Fruit fly (Drosophila melanogaster): Measurements from ENCODE around the gene Tep2.

The Tep2 gene

DNA sequence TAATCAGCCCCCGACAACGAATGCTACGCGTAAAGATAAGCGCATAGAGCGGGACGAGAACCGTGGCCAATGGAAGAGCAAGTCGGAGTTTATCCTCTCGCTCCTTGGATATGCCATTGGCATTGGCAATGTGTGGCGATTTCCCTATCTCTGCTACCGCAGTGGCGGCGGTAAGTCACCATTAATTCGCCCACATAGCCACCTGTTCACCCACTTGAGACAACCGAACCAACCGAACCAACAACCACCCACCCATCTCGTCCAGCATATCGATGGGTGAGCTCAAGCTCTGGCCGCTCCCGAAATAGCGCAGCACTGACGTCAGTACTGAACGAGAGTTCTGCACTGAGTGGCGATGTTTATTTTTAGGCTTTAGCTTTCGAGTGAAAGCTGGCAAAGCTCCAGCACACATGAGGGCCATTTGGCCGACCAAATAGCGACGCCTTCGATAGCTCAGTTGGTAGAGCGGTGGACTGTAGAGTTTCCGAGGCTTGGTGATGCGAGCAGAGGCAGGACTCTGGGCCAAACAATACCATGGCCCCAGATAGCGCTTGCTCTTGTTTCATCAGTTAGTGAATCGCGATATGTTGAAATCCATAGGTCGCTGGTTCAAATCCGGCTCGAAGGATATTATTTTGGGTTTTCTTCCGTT lies 9.8 kb upstream of the Tep2 start:
- TF ChIP-seq Myc (optimal IDR thresholded peaks at IDR 0.05) = no peak

DNA sequence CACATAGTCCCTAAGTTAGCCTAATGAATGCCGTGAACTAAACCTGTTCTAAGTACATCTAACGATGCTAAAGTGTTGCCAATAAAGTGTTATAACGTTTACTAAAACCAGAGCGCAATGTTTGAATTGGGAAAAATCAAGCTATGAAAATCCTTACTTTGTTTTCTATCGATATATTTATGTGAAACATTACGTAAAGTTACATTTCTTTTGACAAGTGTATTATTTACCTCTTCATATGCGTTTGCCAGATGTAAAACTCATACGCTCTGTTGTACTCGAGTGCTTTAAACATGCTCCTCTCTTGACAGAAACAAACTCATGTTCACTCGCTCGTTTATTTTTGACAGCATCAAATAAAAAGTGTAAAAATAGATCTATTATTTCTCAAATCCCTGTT lies 9.2 kb upstream of the Tep2 start, which contains the start of gene Ntl:
Ntl (plus strand) TSS at position 301 of the 400 bp plus-strand sequence.
- TF ChIP-seq Myc (optimal IDR thresholded peaks at IDR 0.05) = no peak
- TF ChIP-seq h (optimal IDR thresholded peaks at IDR 0.05) = no peak
- no peak for TF ChIP-seq psq (optimal IDR thresholded peaks at IDR 0.05)

DNA sequence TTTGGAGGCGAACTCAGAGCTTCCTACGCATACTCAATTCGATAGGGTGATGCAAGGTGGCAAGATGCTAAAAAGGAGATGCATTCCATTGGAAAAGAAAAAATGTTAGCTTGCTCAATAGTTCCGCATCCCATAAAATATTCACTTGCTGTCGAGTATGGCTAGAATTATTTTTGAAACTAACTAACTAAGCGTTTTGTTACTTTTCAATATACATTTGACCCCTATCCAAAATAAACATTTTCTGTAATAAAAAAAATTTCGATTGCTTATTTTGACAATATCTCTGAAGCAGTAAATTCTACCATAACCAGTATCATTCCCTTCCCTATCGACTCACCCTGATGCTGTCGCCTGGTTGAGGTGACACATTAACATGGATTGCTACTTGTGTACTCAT lies 2.1 kb upstream of the Tep2 start:
- TF ChIP-seq Myc (optimal IDR thresholded peaks at IDR 0.05) = no peak
- no peak for TF ChIP-seq psq (optimal IDR thresholded peaks at IDR 0.05)
- TF ChIP-seq Sin3A (optimal IDR thresholded peaks at IDR 0.05) = no peak
- TF ChIP-seq h (optimal IDR thresholded peaks at IDR 0.05) = no peak
- TF ChIP-seq insv (optimal IDR thresholded peaks at IDR 0.05) = no peak
- no peak for TF ChIP-seq ttk (optimal IDR thresholded peaks at IDR 0.05)

DNA sequence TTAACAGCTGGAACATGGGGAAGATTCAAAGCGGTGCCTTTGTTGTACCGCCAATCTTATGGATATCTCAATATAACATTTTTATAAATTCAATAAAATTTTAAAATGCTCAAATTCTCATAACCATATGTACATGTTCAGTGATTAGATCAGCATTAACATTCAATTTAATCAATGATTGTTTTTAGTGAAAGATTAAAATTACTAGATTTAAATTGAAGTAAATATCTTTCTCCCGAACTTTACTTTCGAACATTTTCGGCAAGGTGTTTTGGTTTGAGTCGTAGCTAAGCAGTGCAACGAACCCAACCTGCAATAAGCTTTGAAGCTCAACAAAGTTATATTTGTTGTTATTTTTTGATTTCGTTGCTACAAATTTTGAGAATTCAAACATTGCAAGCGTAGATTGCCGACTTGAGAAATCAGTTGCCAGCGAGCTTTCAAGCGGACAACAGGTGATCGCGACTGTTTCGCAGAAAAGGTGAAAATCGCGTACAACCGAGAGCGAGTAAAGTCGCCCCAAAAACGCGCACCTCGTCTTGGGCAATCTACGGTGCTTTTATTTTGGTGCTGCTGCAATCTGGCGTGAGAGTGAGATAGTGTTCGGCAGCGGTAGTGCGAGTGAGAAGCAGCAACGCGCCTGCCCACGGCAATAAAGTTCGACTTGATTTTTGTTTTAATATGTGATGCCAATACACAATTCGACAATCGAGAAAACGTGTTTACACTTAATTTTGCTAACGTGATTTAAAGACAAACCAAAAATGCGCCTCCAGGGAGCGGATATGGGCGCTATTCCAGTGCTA lies 1.2 kb upstream of the Tep2 start, which contains the start of gene Tep3:
Tep3 (plus strand) TSS at position 423 of the 806 bp plus-strand sequence.
- no peak for TF ChIP-seq Sin3A (optimal IDR thresholded peaks at IDR 0.05)
- TF ChIP-seq insv (optimal IDR thresholded peaks at IDR 0.05) = no peak
- TF ChIP-seq h (optimal IDR thresholded peaks at IDR 0.05) = no peak
- TF ChIP-seq Myc (optimal IDR thresholded peaks at IDR 0.05) = no peak
- no peak for TF ChIP-seq psq (optimal IDR thresholded peaks at IDR 0.05)
- no peak for TF ChIP-seq ttk (optimal IDR thresholded peaks at IDR 0.05)

DNA sequence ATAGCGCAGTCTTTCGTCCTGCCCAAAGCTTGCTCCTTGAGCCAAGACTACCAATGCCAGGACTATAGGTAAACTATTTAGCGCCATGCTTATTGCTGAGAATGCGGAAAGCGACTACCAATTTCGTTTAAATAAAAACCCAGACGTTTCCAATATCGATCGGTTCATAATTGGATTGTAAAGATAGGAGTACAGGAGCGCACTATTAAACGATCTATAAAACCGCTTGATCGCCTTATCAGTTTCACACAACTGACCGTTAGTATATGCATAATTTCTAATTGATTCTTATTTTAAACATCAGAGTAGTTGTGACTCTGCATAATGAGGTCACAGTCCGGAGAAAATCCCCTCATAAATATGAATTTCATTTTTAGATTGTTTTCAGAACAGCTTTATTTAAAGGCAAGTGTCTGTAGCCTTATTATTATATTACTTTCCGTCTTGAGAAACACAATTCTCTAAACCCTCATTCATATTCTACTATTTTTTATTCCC lies 8.8 kb downstream of the Tep2 start, which contains the start of the genes CG7025 and CG43235:
CG7025 (minus strand) TSS at position 101 of the 498 bp plus-strand sequence.
CG43235 (plus strand) TSS at position 448 of the 498 bp plus-strand sequence.
- TF ChIP-seq insv (optimal IDR thresholded peaks at IDR 0.05) (no peak), ttk (optimal IDR thresholded peaks at IDR 0.05) (no peak), Myc (optimal IDR thresholded peaks at IDR 0.05) (no peak), psq (optimal IDR thresholded peaks at IDR 0.05) (no peak), h (optimal IDR thresholded peaks at IDR 0.05) (no peak), Sin3A (optimal IDR thresholded peaks at IDR 0.05) (no peak)

DNA sequence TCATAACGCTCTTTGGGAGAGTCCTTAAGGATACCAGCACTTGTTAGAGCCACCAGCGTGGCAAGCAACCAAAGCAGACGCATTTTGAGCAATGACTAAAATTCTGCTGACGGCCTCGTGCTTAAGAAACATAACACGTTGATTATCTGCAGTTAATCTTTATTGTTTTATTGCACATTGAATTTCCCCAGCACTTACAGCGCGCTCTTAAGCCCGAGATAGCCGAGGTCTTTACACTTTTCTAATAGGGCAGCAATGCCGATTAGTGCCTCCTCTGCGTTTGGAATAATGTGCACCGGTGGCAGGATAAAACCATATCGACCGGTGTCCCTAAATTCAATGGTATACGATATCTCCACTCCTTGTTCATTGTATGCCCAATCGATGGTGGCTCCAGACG lies 10.4 kb downstream of the Tep2 start, which contains the start of gene CG18585:
CG18585 (minus strand) TSS at position 101 of the 400 bp plus-strand sequence.
- TF ChIP-seq Sin3A (optimal IDR thresholded peaks at IDR 0.05) (no peak), psq (optimal IDR thresholded peaks at IDR 0.05) (no peak), h (optimal IDR thresholded peaks at IDR 0.05) (no peak), insv (optimal IDR thresholded peaks at IDR 0.05) (no peak), ttk (optimal IDR thresholded peaks at IDR 0.05) (no peak), Myc (optimal IDR thresholded peaks at IDR 0.05) (no peak)

DNA sequence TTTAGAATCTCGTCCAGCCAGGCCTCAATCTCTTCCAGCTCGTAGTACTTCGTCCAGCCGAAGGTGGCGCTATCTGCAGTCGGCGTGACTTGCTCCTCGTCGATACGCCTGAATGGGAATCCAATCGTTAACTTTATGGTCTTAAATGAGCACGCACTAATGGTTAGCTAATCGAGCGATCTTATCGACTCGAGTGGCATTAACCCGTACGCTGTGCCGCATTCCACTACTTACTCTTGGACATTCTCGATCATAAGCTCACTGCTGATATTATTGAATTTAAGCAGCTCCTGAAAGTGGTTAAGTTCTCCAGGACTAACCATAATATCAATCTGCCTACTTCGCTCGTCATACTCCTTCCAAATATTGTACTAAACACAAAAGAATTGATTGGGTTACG lies 11.0 kb downstream of the Tep2 start:
- TF ChIP-seq ttk (optimal IDR thresholded peaks at IDR 0.05) (no peak), psq (optimal IDR thresholded peaks at IDR 0.05) (no peak), Myc (optimal IDR thresholded peaks at IDR 0.05) (no peak), Sin3A (optimal IDR thresholded peaks at IDR 0.05) (no peak), insv (optimal IDR thresholded peaks at IDR 0.05) (no peak), h (optimal IDR thresholded peaks at IDR 0.05) (no peak)

DNA sequence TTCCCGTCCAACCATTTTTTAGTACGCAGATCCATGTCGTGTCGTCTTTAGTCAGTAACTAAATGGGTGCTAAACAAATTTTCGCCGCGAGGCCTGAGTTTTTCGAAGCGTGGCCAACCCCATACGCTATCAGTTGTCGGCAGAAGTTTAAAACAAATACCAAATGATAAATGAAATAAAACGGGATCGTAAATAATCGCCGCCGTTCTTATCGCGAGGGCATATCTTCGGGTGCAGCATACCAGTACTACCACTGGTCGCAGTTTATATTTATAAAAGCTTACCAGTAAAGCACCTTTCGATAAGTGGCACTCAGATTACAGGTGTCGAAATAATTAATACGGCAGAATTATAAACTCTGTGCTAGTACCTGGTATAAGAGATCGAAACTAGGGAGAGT lies 16.1 kb downstream of the Tep2 start:
- no peak for TF ChIP-seq Sin3A (optimal IDR thresholded peaks at IDR 0.05)
- TF ChIP-seq h (optimal IDR thresholded peaks at IDR 0.05) = no peak
- no peak for TF ChIP-seq psq (optimal IDR thresholded peaks at IDR 0.05)
- no peak for TF ChIP-seq Myc (optimal IDR thresholded peaks at IDR 0.05)
- no peak for TF ChIP-seq ttk (optimal IDR thresholded peaks at IDR 0.05)
- no peak for TF ChIP-seq insv (optimal IDR thresholded peaks at IDR 0.05)

DNA sequence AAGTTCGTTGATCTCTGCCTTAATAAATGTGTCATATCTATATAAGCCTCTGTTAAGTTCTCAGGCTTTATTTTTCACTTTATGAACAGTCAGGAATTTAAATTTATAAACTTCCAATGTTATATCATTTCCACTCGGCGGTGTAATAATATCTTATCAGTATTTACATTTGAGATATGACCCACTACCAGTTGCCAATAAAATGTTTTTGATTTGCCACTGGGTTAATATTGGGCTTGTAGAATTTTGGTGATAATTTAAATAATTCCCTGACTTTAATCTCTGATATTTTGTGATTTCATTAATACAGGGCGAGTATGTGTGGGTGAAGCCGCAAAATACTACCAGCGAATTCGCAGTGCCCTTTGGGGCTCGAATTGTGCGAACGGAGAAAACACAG lies 21.1 kb downstream of the Tep2 start:
- TF ChIP-seq Sin3A (optimal IDR thresholded peaks at IDR 0.05) = no peak
- no peak for TF ChIP-seq psq (optimal IDR thresholded peaks at IDR 0.05)
- TF ChIP-seq h (optimal IDR thresholded peaks at IDR 0.05) = no peak

DNA sequence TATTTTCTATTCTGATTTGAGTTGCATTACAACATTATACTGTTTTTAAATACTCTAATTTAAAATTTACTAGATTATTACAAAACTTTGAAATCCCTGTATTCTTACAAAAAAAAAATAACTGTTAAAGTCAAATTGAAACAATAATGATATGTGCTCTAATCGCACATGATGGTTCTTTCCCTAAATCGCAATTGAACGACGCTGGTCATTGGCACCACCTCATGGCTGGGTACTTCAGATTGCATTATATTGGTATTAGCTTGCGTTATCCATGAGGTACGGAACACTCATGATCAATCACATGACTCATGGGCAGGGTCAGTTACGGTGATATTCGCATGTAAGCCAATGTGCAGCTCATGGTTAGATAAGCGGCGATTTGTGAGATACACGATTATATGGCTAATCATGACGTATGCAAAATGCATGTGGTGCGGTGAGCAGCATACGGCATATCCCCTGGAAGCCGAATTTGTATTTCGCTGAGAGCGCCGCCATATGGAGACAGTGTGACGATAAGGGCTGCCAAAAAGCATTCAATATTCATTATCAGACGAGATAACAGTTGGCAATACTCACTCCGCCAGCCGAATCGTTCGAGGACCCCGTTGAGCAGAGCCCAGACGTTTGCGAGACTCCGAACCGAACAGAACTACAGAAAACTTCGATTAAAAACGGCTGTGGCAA lies 23.2 kb downstream of the Tep2 start:
- TF ChIP-seq Myc (optimal IDR thresholded peaks at IDR 0.05) (no peak), h (optimal IDR thresholded peaks at IDR 0.05) (no peak), Sin3A (optimal IDR thresholded peaks at IDR 0.05) (no peak), psq (optimal IDR thresholded peaks at IDR 0.05) (no peak), insv (optimal IDR thresholded peaks at IDR 0.05) (no peak), ttk (optimal IDR thresholded peaks at IDR 0.05) (no peak)

DNA sequence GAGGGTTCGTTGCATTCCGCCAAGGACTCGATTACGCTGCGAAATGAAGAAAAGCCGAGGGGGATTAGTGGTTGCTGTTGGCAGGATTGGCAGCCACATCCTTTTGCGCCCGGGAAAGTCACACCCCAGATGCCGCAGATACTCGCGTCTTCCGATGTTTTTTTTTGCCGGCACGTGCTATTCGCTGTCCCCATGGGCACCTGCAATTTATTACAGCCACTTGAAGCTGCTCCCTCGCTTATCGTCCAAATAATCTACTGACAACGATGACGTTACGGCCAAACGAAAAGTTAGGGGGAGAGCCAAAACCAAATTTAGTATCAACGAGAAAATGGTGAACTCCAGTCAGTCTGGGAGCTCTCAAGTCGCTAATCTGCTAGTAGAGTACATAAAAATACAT lies 24.4 kb downstream of the Tep2 start:
- TF ChIP-seq ttk (optimal IDR thresholded peaks at IDR 0.05) (no peak), insv (optimal IDR thresholded peaks at IDR 0.05) (no peak), psq (optimal IDR thresholded peaks at IDR 0.05) (no peak), Sin3A (optimal IDR thresholded peaks at IDR 0.05) (no peak), h (optimal IDR thresholded peaks at IDR 0.05) (no peak), Myc (optimal IDR thresholded peaks at IDR 0.05) (no peak)

DNA sequence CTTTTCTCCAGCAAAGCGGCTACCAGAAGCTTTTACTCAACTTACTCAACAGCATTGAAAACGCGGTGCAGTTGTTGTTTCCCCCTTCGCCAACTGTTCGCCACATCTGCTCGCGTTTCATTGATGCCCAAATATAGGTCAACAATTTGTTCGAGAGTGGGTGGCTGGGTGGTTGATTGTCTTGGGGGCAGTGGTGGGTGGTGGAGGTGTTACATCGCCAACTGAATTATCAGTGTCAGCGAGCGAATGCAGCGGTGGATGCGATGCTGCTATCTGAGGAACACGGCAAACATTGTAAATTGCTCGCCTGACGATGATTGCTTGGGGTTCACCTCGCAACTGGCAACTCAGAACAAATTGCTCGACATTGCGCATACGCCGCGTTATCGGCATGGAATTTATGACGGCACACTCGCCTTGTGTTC lies 25.6 kb downstream of the Tep2 start:
- TF ChIP-seq Myc (optimal IDR thresholded peaks at IDR 0.05) (no peak), Sin3A (optimal IDR thresholded peaks at IDR 0.05) (no peak), psq (optimal IDR thresholded peaks at IDR 0.05) (no peak), h (optimal IDR thresholded peaks at IDR 0.05) (no peak), ttk (optimal IDR thresholded peaks at IDR 0.05) (no peak), insv (optimal IDR thresholded peaks at IDR 0.05) (no peak)

All from Kc167 (cell line).